Fruit fly (Drosophila melanogaster) whole organism, embryonic: ENCODE measurements around the gene Cep135.
A peak's percentile ranks its signal among the peaks of the same experiment; 100 is the strongest.

Experiments
- Ada2b ChIP-seq: fragments of 200-800 bp; sonication (Bioruptor generic); IDR thresholded peaks from 2 replicates; pipeline ENCODE4 v1.3.6; 2022; ENCODE audit warnings: missing biosample characterization, missing genetic modification characterization
- BtbVII ChIP-seq: fragments of 200-800 bp; sonication (Bioruptor generic); optimal IDR thresholded peaks from 3 replicates; lab custom pipeline; 2017; ENCODE audit warnings: missing biosample characterization, mild to moderate bottlenecking, missing genetic modification characterization
- CG10274 ChIP-seq: fragments of 200-800 bp; sonication (Bioruptor generic); optimal IDR thresholded peaks from 3 replicates; lab custom pipeline; 2017; ENCODE audit warnings: missing biosample characterization, mild to moderate bottlenecking, missing genetic modification characterization
- CG11504 ChIP-seq: fragments of 200-800 bp; sonication (Bioruptor generic); optimal IDR thresholded peaks from 3 replicates; lab custom pipeline; 2019; ENCODE audit warnings: missing biosample characterization, mild to moderate bottlenecking, missing genetic modification characterization, moderate library complexity
- CG12104 ChIP-seq: fragments of 200-800 bp; sonication (Bioruptor generic); optimal IDR thresholded peaks from 3 replicates; lab custom pipeline; 2016; ENCODE audit warnings: missing biosample characterization, missing genetic modification characterization
- CG12219 ChIP-seq: fragments of 200-800 bp; sonication (Bioruptor generic); optimal IDR thresholded peaks from 3 replicates; lab custom pipeline; 2018; ENCODE audit warnings: missing biosample characterization, mild to moderate bottlenecking, missing genetic modification characterization
- CG12744 ChIP-seq: fragments of 200-800 bp; sonication (Bioruptor generic); optimal IDR thresholded peaks from 2 replicates; lab custom pipeline; 2016; ENCODE audit warnings: missing biosample characterization, missing genetic modification characterization
- CG16863 ChIP-seq: fragments of 200-800 bp; sonication (Bioruptor generic); optimal IDR thresholded peaks from 3 replicates; lab custom pipeline; 2016; ENCODE audit warnings: missing biosample characterization, missing genetic modification characterization
- CG17385 ChIP-seq: fragments of 200-800 bp; sonication (Bioruptor generic); optimal IDR thresholded peaks from 3 replicates; lab custom pipeline; 2018; ENCODE audit warnings: missing biosample characterization, mild to moderate bottlenecking, missing genetic modification characterization
- CG30020 ChIP-seq: fragments of 200-800 bp; optimal IDR thresholded peaks from 2 replicates; lab custom pipeline; 2019; ENCODE audit warnings: missing biosample characterization, mild to moderate bottlenecking, missing genetic modification characterization, moderate library complexity
- CG3281 ChIP-seq: fragments of 200-800 bp; sonication (Bioruptor generic); optimal IDR thresholded peaks from 3 replicates; lab custom pipeline; 2017; ENCODE audit warnings: missing biosample characterization, mild to moderate bottlenecking, missing genetic modification characterization
- CG43689 ChIP-seq: fragments of 200-800 bp; sonication (Bioruptor generic); IDR thresholded peaks from 2 replicates; pipeline ENCODE4 v1.3.6; 2022; ENCODE audit warnings: missing biosample characterization, missing genetic modification characterization
- CG5245 ChIP-seq: fragments of 200-800 bp; sonication (Bioruptor generic); optimal IDR thresholded peaks from 3 replicates; lab custom pipeline; 2016; ENCODE audit warnings: missing biosample characterization, missing genetic modification characterization
- CG7963 ChIP-seq: fragments of 200-800 bp; sonication (Bioruptor generic); IDR thresholded peaks from 3 replicates; pipeline ENCODE4 v1.3.6; 2022; ENCODE audit warnings: missing biosample characterization, missing genetic modification characterization; ENCODE audit not compliant: partially characterized antibody
- CG8388 ChIP-seq: fragments of 200-800 bp; sonication (Bioruptor generic); optimal IDR thresholded peaks from 2 replicates; lab custom pipeline; 2019; ENCODE audit warnings: missing biosample characterization, mild to moderate bottlenecking, missing genetic modification characterization, moderate library complexity
- CG8478 ChIP-seq: fragments of >200 bp; optimal IDR thresholded peaks from 2 replicates; lab custom pipeline; 2018
- CoRest ChIP-seq: fragments of 200-800 bp; sonication (Bioruptor generic); optimal IDR thresholded peaks from 3 replicates; lab custom pipeline; 2018; ENCODE audit warnings: missing biosample characterization, mild to moderate bottlenecking, missing genetic modification characterization, moderate library complexity
- D19B ChIP-seq: fragments of 200-800 bp; sonication (Bioruptor generic); optimal IDR thresholded peaks from 2 replicates; lab custom pipeline; 2017; ENCODE audit warnings: missing biosample characterization, mild to moderate bottlenecking, missing genetic modification characterization
- Dbx ChIP-seq: fragments of 200-800 bp; sonication (Bioruptor generic); IDR thresholded peaks from 3 replicates; pipeline ENCODE4 v1.3.6; 2022; ENCODE audit warnings: missing biosample characterization, missing genetic modification characterization
- Deaf1 ChIP-seq: fragments of 200-800 bp; optimal IDR thresholded peaks from 3 replicates; lab custom pipeline; 2019; ENCODE audit warnings: missing biosample characterization, mild to moderate bottlenecking, missing genetic modification characterization, moderate library complexity
- Dip3 ChIP-seq: fragments of 200-800 bp; sonication (Bioruptor generic); optimal IDR thresholded peaks from 3 replicates; lab custom pipeline; 2016; ENCODE audit warnings: missing biosample characterization, missing genetic modification characterization
- ERR ChIP-seq: fragments of 200-800 bp; sonication (Bioruptor generic); optimal IDR thresholded peaks from 2 replicates; lab custom pipeline; 2016; ENCODE audit warnings: missing biosample characterization, missing genetic modification characterization
- Fer2 ChIP-seq: fragments of 200-800 bp; sonication (Bioruptor generic); optimal IDR thresholded peaks from 2 replicates; lab custom pipeline; 2018; ENCODE audit warnings: missing biosample characterization, mild to moderate bottlenecking, missing genetic modification characterization, moderate library complexity
- HHEX ChIP-seq: fragments of 200-800 bp; sonication (Bioruptor generic); optimal IDR thresholded peaks from 3 replicates; lab custom pipeline; 2017; ENCODE audit warnings: missing biosample characterization, mild to moderate bottlenecking, missing genetic modification characterization, missing genetic modification reagents
- HLH3B ChIP-seq: fragments of 200-800 bp; sonication (Bioruptor generic); IDR thresholded peaks from 2 replicates; pipeline ENCODE4 v1.3.6; 2022; ENCODE audit warnings: missing biosample characterization, missing genetic modification characterization
- Hey ChIP-seq: fragments of 200-800 bp; sonication (Bioruptor generic); optimal IDR thresholded peaks from 3 replicates; lab custom pipeline; 2018; ENCODE audit warnings: missing biosample characterization, mild to moderate bottlenecking, missing genetic modification characterization
- HmgZ ChIP-seq: fragments of 200-800 bp; sonication (Bioruptor generic); optimal IDR thresholded peaks from 2 replicates; lab custom pipeline; 2018; ENCODE audit warnings: missing biosample characterization, mild to moderate bottlenecking, missing genetic modification characterization
- Hr51 ChIP-seq, 2 experiments: fragments of 200-800 bp; sonication (Bioruptor generic); optimal IDR thresholded peaks; 2 replicates in 1 of 2; 3 replicates in 1 of 2; lab custom pipeline; 2016 to 2018; ENCODE audit warnings: missing biosample characterization in 2 of 2, missing genetic modification characterization in 2 of 2, mild to moderate bottlenecking in 1 of 2, moderate library complexity in 1 of 2
- Lim3 ChIP-seq: fragments of 200-800 bp; sonication (Bioruptor generic); IDR thresholded peaks from 2 replicates; pipeline ENCODE4 v1.3.6; 2022; ENCODE audit warnings: missing biosample characterization, missing genetic modification characterization
- Mrtf ChIP-seq: fragments of 200-800 bp; sonication (Bioruptor generic); IDR thresholded peaks from 3 replicates; pipeline ENCODE4 v1.3.6; 2022; ENCODE audit warnings: missing biosample characterization, missing genetic modification characterization
- NC2α ChIP-seq: fragments of 200-800 bp; sonication (Bioruptor generic); optimal IDR thresholded peaks from 2 replicates; lab custom pipeline; 2016; ENCODE audit warnings: missing biosample characterization, missing genetic modification characterization
- PHDP ChIP-seq: fragments of 200-800 bp; sonication (Bioruptor generic); optimal IDR thresholded peaks from 3 replicates; lab custom pipeline; 2018; ENCODE audit warnings: missing biosample characterization, mild to moderate bottlenecking, missing genetic modification characterization, moderate library complexity
- Rx ChIP-seq: fragments of 200-800 bp; sonication (Bioruptor generic); IDR thresholded peaks from 2 replicates; pipeline ENCODE4 v1.3.6; 2022; ENCODE audit warnings: missing biosample characterization, missing genetic modification characterization
- ab ChIP-seq: fragments of 200-800 bp; sonication (Bioruptor generic); optimal IDR thresholded peaks from 2 replicates; lab custom pipeline; 2016; ENCODE audit warnings: missing biosample characterization, missing genetic modification characterization
- aop ChIP-seq: fragments of 200-800 bp; sonication (Bioruptor generic); IDR thresholded peaks from 2 replicates; pipeline ENCODE4 v1.3.6; 2022; ENCODE audit warnings: missing biosample characterization, missing genetic modification characterization
- ara ChIP-seq: fragments of 200-800 bp; sonication (Bioruptor generic); IDR thresholded peaks from 2 replicates; pipeline ENCODE4 v1.3.6; 2022; ENCODE audit warnings: missing biosample characterization, missing genetic modification characterization
- bcd ChIP-seq: fragments of 200-800 bp; sonication (Bioruptor generic); optimal IDR thresholded peaks from 2 replicates; lab custom pipeline; 2017; ENCODE audit warnings: missing biosample characterization, mild to moderate bottlenecking, missing genetic modification characterization
- chif ChIP-seq, 2 experiments: fragments of 200-800 bp; sonication (Bioruptor generic); optimal IDR thresholded peaks; 3 replicates each; lab custom pipeline; 2016; ENCODE audit warnings: missing biosample characterization in 2 of 2, missing genetic modification characterization in 2 of 2
- dysf ChIP-seq: fragments of 200-800 bp; sonication (Bioruptor generic); IDR thresholded peaks from 3 replicates; pipeline ENCODE4 v1.3.6; 2022; ENCODE audit warnings: missing biosample characterization, missing genetic modification characterization
- en ChIP-seq: fragments of 200-800 bp; sonication (Bioruptor generic); optimal IDR thresholded peaks from 2 replicates; lab custom pipeline; 2016; ENCODE audit warnings: missing biosample characterization, missing genetic modification characterization
- gt ChIP-seq: fragments of 200-800 bp; sonication (Bioruptor generic); IDR thresholded peaks from 2 replicates; pipeline ENCODE4 v1.3.6; 2022; ENCODE audit warnings: missing biosample characterization, missing genetic modification characterization
- nerfin-1 ChIP-seq: fragments of 200-800 bp; sonication (Bioruptor generic); optimal IDR thresholded peaks from 3 replicates; lab custom pipeline; 2019; ENCODE audit warnings: missing biosample characterization, mild to moderate bottlenecking, missing genetic modification characterization, moderate library complexity
- phol ChIP-seq: fragments of 200-800 bp; sonication (Bioruptor generic); optimal IDR thresholded peaks from 3 replicates; lab custom pipeline; 2018; ENCODE audit warnings: missing biosample characterization, mild to moderate bottlenecking, missing genetic modification characterization, moderate library complexity
- pum ChIP-seq: fragments of 200-800 bp; sonication (Bioruptor generic); optimal IDR thresholded peaks from 2 replicates; lab custom pipeline; 2016; ENCODE audit warnings: missing biosample characterization, missing genetic modification characterization
- sr ChIP-seq: fragments of 200-800 bp; sonication (Bioruptor generic); IDR thresholded peaks from 3 replicates; pipeline ENCODE4 v1.3.6; 2022; ENCODE audit warnings: missing biosample characterization, missing genetic modification characterization
- tio ChIP-seq: fragments of 200-800 bp; sonication (Bioruptor generic); optimal IDR thresholded peaks from 2 replicates; lab custom pipeline; 2017; ENCODE audit warnings: missing biosample characterization, missing genetic modification characterization, inconsistent platforms
- twi ChIP-seq: fragments of 200-800 bp; optimal IDR thresholded peaks from 2 replicates; lab custom pipeline; 2019; ENCODE audit warnings: missing biosample characterization, mild to moderate bottlenecking, missing genetic modification characterization, moderate library complexity
- unc-4 ChIP-seq: fragments of 200-800 bp; sonication (Bioruptor generic); IDR thresholded peaks from 2 replicates; pipeline ENCODE4 v1.3.6; 2022; ENCODE audit warnings: missing biosample characterization, missing genetic modification characterization; ENCODE audit not compliant: partially characterized antibody
- wdn ChIP-seq: fragments of 200-800 bp; sonication (Bioruptor generic); IDR thresholded peaks from 2 replicates; pipeline ENCODE4 v1.3.6; 2022; ENCODE audit warnings: missing biosample characterization, missing genetic modification characterization
- zfh2 ChIP-seq: fragments of 200-800 bp; sonication (Bioruptor generic); optimal IDR thresholded peaks from 2 replicates; lab custom pipeline; 2016; ENCODE audit warnings: missing biosample characterization, missing genetic modification characterization

Gene Cep135

DNA sequence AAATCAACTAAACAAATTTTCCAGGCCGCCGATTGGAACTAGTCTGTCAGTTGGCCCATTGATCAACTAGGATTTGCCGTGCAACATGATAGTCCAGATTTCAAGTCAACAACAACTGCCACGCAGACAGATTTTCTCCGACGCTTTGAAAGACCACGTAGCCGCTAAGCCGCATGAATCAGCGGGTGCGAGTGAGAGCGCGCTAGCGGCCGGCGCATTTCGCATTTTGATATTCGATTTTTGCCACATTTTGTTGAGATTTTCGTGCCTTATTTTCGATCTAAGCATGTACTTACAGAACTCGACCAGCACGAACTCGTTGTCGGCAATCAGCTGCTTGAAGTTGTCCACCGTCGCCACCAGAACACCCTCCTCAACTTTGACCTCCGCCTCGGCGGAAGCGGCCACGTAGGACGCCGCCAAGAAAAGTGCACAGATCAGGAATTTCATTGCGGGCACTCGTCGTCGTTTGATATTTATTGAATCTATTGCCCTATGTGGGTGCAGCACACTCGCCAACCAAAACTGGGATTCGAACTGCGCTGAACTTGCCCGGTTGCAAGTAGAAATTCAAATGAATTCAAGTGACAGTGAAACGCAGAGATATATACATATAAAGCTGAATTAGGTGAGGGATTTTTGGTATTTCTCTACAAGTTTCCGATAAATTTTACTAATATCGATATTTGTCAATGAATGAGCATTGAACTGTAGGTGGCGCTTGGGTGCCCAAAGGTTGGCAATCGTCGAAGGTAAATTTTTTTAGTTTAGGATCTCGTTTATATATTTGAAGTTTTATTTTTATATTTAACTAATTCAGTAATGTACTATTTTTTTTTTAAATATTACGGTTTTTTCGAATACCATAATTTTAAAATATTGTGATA lies 25.7 kb downstream of the Cep135 start, which contains the start of gene Pdi (continued):
- TF ChIP-seq Dip3 (GFP tag; lab: Kevin White, UChicago) (no peak), CG7963 (GFP tag; lab: Robert Waterston, UW) (no peak), NC2α (GFP tag; lab: Kevin White, UChicago) (peak; percentile 75), D19B (no peak), chif (GFP tag; optimal IDR thresholded peaks at IDR 0.05; lab: Kevin White, UChicago) (peak in 1 of 2 experiments; percentile 39), CG3281 (no peak), HmgZ (peak; percentile 52), BtbVII (GFP tag; lab: Kevin White, UChicago) (no peak), PHDP (tag; lab: Kevin White, UChicago) (peak; percentile 44), pum (GFP tag; lab: Kevin White, UChicago) (no peak), CG17385 (peak; percentile 31), aop (GFP tag; lab: Robert Waterston, UW) (no peak), CG30020 (tag; lab: Kevin White, UChicago) (peak; percentile 53), CG5245 (GFP tag; lab: Kevin White, UChicago) (peak; percentile 16), CG11504 (peak; percentile 50), Dbx (0 out of 3 replicates have a peak, but pooled peaks have one; percentile 33), Ada2b (GFP tag; lab: Robert Waterston, UW) (no peak), nerfin-1 (tag; lab: Kevin White, UChicago) (peak; percentile 41), sr (GFP tag; lab: Robert Waterston, UW) (no peak), HLH3B (peak; percentile 33; the same call in 1 of the 2 replicates), dysf (GFP tag; lab: Robert Waterston, UW) (no peak), Hey (tag; lab: Kevin White, UChicago) (no peak), gt (GFP tag; lab: Robert Waterston, UW) (no peak), Fer2 (no peak), ERR (GFP tag; lab: Kevin White, UChicago) (no peak), unc-4 (peak; percentile 83), Hr51 (GFP tag; optimal IDR thresholded peaks at IDR 0.05; lab: Kevin White, UChicago) (no peak), CG43689 (GFP tag; lab: Robert Waterston, UW) (no peak), en (no peak), CG10274 (GFP tag; lab: Kevin White, UChicago) (no peak), Lim3 (GFP tag; lab: Robert Waterston, UW) (no peak), HHEX (GFP tag; lab: Kevin White, UChicago) (no peak), CG8478 (lab: Kevin White, UChicago) (no peak), tio (GFP tag; lab: Kevin White, UChicago) (no peak), Mrtf (GFP tag; lab: Robert Waterston, UW) (no peak), CG16863 (no peak), CoRest (tag; lab: Kevin White, UChicago) (peak; percentile 52), CG12744 (GFP tag; lab: Kevin White, UChicago) (no peak), ara (GFP tag; lab: Robert Waterston, UW) (no peak), phol (peak; percentile 46), CG12219 (GFP tag; lab: Kevin White, UChicago) (no peak), Rx (GFP tag; lab: Robert Waterston, UW) (no peak), twi (tag; lab: Kevin White, UChicago) (no peak), Deaf1 (peak; percentile 3), bcd (GFP tag; lab: Kevin White, UChicago) (peak; percentile 34), CG12104 (GFP tag; lab: Kevin White, UChicago) (no peak), zfh2 (GFP tag; lab: Kevin White, UChicago) (no peak), wdn (GFP tag; lab: Robert Waterston, UW) (no peak), CG8388 (peak; percentile 12), ab (GFP tag; lab: Kevin White, UChicago) (no peak)
